Worm (Caenorhabditis elegans): ENCODE data around the gene C30G4.2.
A peak's percentile ranks its signal among the peaks of the same experiment; 100 is the strongest.

Gene C30G4.2

ce11 chrX:17063749-17064252, 18.4 kb upstream of the C30G4.2 start (continued):
- TF ChIP-seq lin-13 (GFP tag; optimal IDR thresholded peaks at IDR 0.05) (peak; percentile 39), sptf-1 (tag; optimal IDR thresholded peaks at IDR 0.05) (no peak), C04F5.9 (tag; optimal IDR thresholded peaks at IDR 0.05) (no peak), ama-1 (optimal IDR thresholded peaks at IDR 0.05) (no peak), tbx-2 (tag; optimal IDR thresholded peaks at IDR 0.05) (peak; percentile 67), nhr-85 (tag) (peak; percentile 97), Y116A8C.19 (tag; optimal IDR thresholded peaks at IDR 0.05; ENCODE audit: borderline replicate concordance) (no peak), dpl-1 (GFP tag; optimal IDR thresholded peaks at IDR 0.05) (peak in 1 of 3 experiments; percentile 30), grh-1 (GFP tag; IDR thresholded peaks at IDR 0.05) (no peak), ets-5 (GFP tag; IDR thresholded peaks at IDR 0.05) (no peak), mep-1 (tag; optimal IDR thresholded peaks at IDR 0.05) (peak; percentile 66), dsc-1 (tag; optimal IDR thresholded peaks at IDR 0.05) (no peak), sup-37 (GFP tag; optimal IDR thresholded peaks at IDR 0.05) (no peak), lin-14 (GFP tag; optimal IDR thresholded peaks at IDR 0.05) (peak; percentile 88), nhr-11 (tag; optimal IDR thresholded peaks at IDR 0.05) (no peak), ztf-11 (tag; optimal IDR thresholded peaks at IDR 0.05) (no peak), sox-4 (tag; optimal IDR thresholded peaks at IDR 0.05) (no peak), isw-1 (GFP tag; IDR thresholded peaks at IDR 0.05) (no peak), lin-15B (tag; optimal IDR thresholded peaks at IDR 0.05) (no peak), fkh-8 (tag; optimal IDR thresholded peaks at IDR 0.05) (no peak), hlh-4 (tag; optimal IDR thresholded peaks at IDR 0.05) (no peak), aly-2 (tag; optimal IDR thresholded peaks at IDR 0.05) (no peak), unc-98 (GFP tag; IDR thresholded peaks at IDR 0.05) (no peak), egl-27 (tag; optimal IDR thresholded peaks at IDR 0.05) (no peak), zag-1 (tag; optimal IDR thresholded peaks at IDR 0.05) (no peak), rnt-1 (tag; optimal IDR thresholded peaks at IDR 0.05) (peak; percentile 10), ces-1 (GFP tag; optimal IDR thresholded peaks at IDR 0.05) (no peak), nhr-237 (tag; optimal IDR thresholded peaks at IDR 0.05) (no peak), mab-9 (GFP tag; IDR thresholded peaks at IDR 0.05) (no peak), aha-1 (tag; optimal IDR thresholded peaks at IDR 0.05) (no peak), snpc-4 (tag; optimal IDR thresholded peaks at IDR 0.05) (no peak), unc-86 (tag; optimal IDR thresholded peaks at IDR 0.05) (no peak), C16A3.4 (tag; optimal IDR thresholded peaks at IDR 0.05) (peak; percentile 63)

ce11 chrX:17062165-17062564, 16.7 kb upstream of the C30G4.2 start:
- TF ChIP-seq nhr-77 (tag; optimal IDR thresholded peaks at IDR 0.05) (no peak), mdl-1 (tag; optimal IDR thresholded peaks at IDR 0.05) (peak in 1 of 2 experiments; percentile 86), lin-35 (GFP tag; optimal IDR thresholded peaks at IDR 0.05) (peak in 1 of 2 experiments; percentile 64), C16A3.4 (tag; optimal IDR thresholded peaks at IDR 0.05) (peak; percentile 20), C34B4.2 (tag; optimal IDR thresholded peaks at IDR 0.05) (no peak), nhr-90 (tag; optimal IDR thresholded peaks at IDR 0.05; ENCODE audit: poor library complexity) (peak; percentile 9), zip-4 (GFP tag; optimal IDR thresholded peaks at IDR 0.05) (no peak), ztf-11 (tag; optimal IDR thresholded peaks at IDR 0.05) (no peak), elt-2 (tag; optimal IDR thresholded peaks at IDR 0.05) (no peak), nhr-19 (GFP tag; conservative IDR thresholded peaks at IDR 0.05) (peak; percentile 30; the same call in 1 of the 2 replicates), ceh-82 (tag; optimal IDR thresholded peaks at IDR 0.05) (no peak), aly-2 (tag; optimal IDR thresholded peaks at IDR 0.05) (no peak), lir-3 (tag; optimal IDR thresholded peaks at IDR 0.05; ENCODE audit: poor library complexity) (no peak), nhr-84 (tag; optimal IDR thresholded peaks at IDR 0.05) (no peak), nhr-20 (tag; optimal IDR thresholded peaks at IDR 0.05) (peak; percentile 66), lsy-2 (tag; optimal IDR thresholded peaks at IDR 0.05) (peak in 1 of 2 experiments; percentile 22), alr-1 (tag; optimal IDR thresholded peaks at IDR 0.05; ENCODE audit: borderline replicate concordance) (no peak), ztf-4 (tag; optimal IDR thresholded peaks at IDR 0.05) (no peak), mep-1 (tag; optimal IDR thresholded peaks at IDR 0.05) (peak; percentile 6), lin-13 (GFP tag; optimal IDR thresholded peaks at IDR 0.05) (no peak), fkh-8 (tag; optimal IDR thresholded peaks at IDR 0.05) (no peak), efl-3 (GFP tag; optimal IDR thresholded peaks at IDR 0.05) (no peak), ceh-63 (GFP tag; optimal IDR thresholded peaks at IDR 0.05) (no peak), tlp-1 (tag; optimal IDR thresholded peaks at IDR 0.05) (no peak), mab-9 (GFP tag; IDR thresholded peaks at IDR 0.05) (no peak), snu-23 (GFP tag; optimal IDR thresholded peaks at IDR 0.05) (peak; percentile 46), nhr-11 (tag; optimal IDR thresholded peaks at IDR 0.05) (no peak), lin-15B (tag; optimal IDR thresholded peaks at IDR 0.05) (no peak)

Data from whole organism, L1 larva.